Fruit fly (Drosophila melanogaster) whole organism, embryonic: ENCODE data around the gene CG2104.

Experiments used
- Adf1 ChIP-seq: fragments of 200-800 bp; sonication (Bioruptor generic); IDR thresholded peaks from 2 replicates; pipeline ENCODE4 v1.3.6; 2022; ENCODE audit warnings: missing biosample characterization, missing genetic modification characterization
- Atf3 ChIP-seq: fragments of 200-800 bp; sonication (Bioruptor generic); optimal IDR thresholded peaks from 3 replicates; lab custom pipeline; 2016; ENCODE audit warnings: missing biosample characterization, missing genetic modification characterization
- BtbVII ChIP-seq: fragments of 200-800 bp; sonication (Bioruptor generic); optimal IDR thresholded peaks from 3 replicates; lab custom pipeline; 2017; ENCODE audit warnings: missing biosample characterization, mild to moderate bottlenecking, missing genetic modification characterization
- CG10209 ChIP-seq: fragments of 200-800 bp; sonication (Bioruptor generic); optimal IDR thresholded peaks from 3 replicates; lab custom pipeline; 2017; ENCODE audit warnings: missing biosample characterization, mild to moderate bottlenecking, missing genetic modification characterization, missing genetic modification reagents
- CG10274 ChIP-seq: fragments of 200-800 bp; sonication (Bioruptor generic); optimal IDR thresholded peaks from 3 replicates; lab custom pipeline; 2017; ENCODE audit warnings: missing biosample characterization, mild to moderate bottlenecking, missing genetic modification characterization
- CG10462 ChIP-seq: fragments of 200-800 bp; sonication (Bioruptor generic); optimal IDR thresholded peaks from 2 replicates; lab custom pipeline; 2016; ENCODE audit warnings: missing biosample characterization, missing genetic modification characterization
- CG10565 ChIP-seq: fragments of 200-800 bp; sonication (Bioruptor generic); optimal IDR thresholded peaks from 3 replicates; lab custom pipeline; 2016; ENCODE audit warnings: missing biosample characterization, mild to moderate bottlenecking, missing genetic modification characterization
- CG11085 ChIP-seq: fragments of 200-800 bp; sonication (Bioruptor generic); IDR thresholded peaks from 2 replicates; pipeline ENCODE4 v1.3.6; 2022; ENCODE audit warnings: missing biosample characterization, missing genetic modification characterization
- CG11398 ChIP-seq: fragments of 200-800 bp; sonication (Bioruptor generic); optimal IDR thresholded peaks from 2 replicates; lab custom pipeline; 2016; ENCODE audit warnings: missing biosample characterization, missing genetic modification characterization
- CG13424 ChIP-seq: fragments of 200-800 bp; sonication (Bioruptor generic); optimal IDR thresholded peaks from 2 replicates; lab custom pipeline; 2019; ENCODE audit warnings: missing biosample characterization, mild to moderate bottlenecking, missing genetic modification characterization, moderate library complexity
- CG15514 ChIP-seq: fragments of 200-800 bp; sonication (Bioruptor generic); optimal IDR thresholded peaks from 3 replicates; lab custom pipeline; 2017; ENCODE audit warnings: missing biosample characterization, missing genetic modification characterization, mild to moderate bottlenecking, moderate library complexity, missing genetic modification reagents
- CG17328 ChIP-seq: fragments of 200-800 bp; sonication (Bioruptor generic); IDR thresholded peaks from 2 replicates; pipeline ENCODE4 v1.3.6; 2022; ENCODE audit warnings: missing biosample characterization, missing genetic modification characterization
- CG17361 ChIP-seq: fragments of 200-800 bp; sonication (Bioruptor generic); IDR thresholded peaks from 3 replicates; pipeline ENCODE4 v1.3.6; 2022; ENCODE audit warnings: missing biosample characterization, missing genetic modification characterization
- CG2202 ChIP-seq: fragments of 200-800 bp; sonication (Bioruptor generic); optimal IDR thresholded peaks from 2 replicates; lab custom pipeline; 2018; ENCODE audit warnings: missing biosample characterization, mild to moderate bottlenecking, missing genetic modification characterization
- CG30020 ChIP-seq: fragments of 200-800 bp; optimal IDR thresholded peaks from 2 replicates; lab custom pipeline; 2019; ENCODE audit warnings: missing biosample characterization, mild to moderate bottlenecking, missing genetic modification characterization, moderate library complexity
- CG31365 ChIP-seq: fragments of 200-800 bp; sonication (Bioruptor generic); optimal IDR thresholded peaks from 2 replicates; lab custom pipeline; 2018; ENCODE audit warnings: missing biosample characterization, mild to moderate bottlenecking, missing genetic modification characterization
- CG32532 ChIP-seq: fragments of 200-800 bp; sonication (Bioruptor generic); IDR thresholded peaks from 2 replicates; pipeline ENCODE4 v1.3.6; 2022; ENCODE audit warnings: missing biosample characterization, missing genetic modification characterization
- CG34376 ChIP-seq: fragments of 200-800 bp; sonication (Bioruptor generic); optimal IDR thresholded peaks from 2 replicates; lab custom pipeline; 2018; ENCODE audit warnings: missing biosample characterization, mild to moderate bottlenecking, missing genetic modification characterization
- CG3838 ChIP-seq: fragments of 200-800 bp; sonication (Bioruptor generic); optimal IDR thresholded peaks from 3 replicates; lab custom pipeline; 2016; ENCODE audit warnings: missing biosample characterization, missing genetic modification characterization
- CG6654 ChIP-seq: fragments of 200-800 bp; sonication (Bioruptor generic); optimal IDR thresholded peaks from 2 replicates; lab custom pipeline; 2017; ENCODE audit warnings: missing biosample characterization, mild to moderate bottlenecking, missing genetic modification characterization
- CG6683 ChIP-seq: fragments of 200-800 bp; sonication (Bioruptor generic); optimal IDR thresholded peaks from 2 replicates; lab custom pipeline; 2017; ENCODE audit warnings: missing biosample characterization, mild to moderate bottlenecking, missing genetic modification characterization, missing genetic modification reagents
- CG6689 ChIP-seq: fragments of 200-800 bp; sonication (Bioruptor generic); IDR thresholded peaks from 2 replicates; pipeline ENCODE4 v1.3.6; 2022; ENCODE audit warnings: missing biosample characterization, missing genetic modification characterization
- CG6765 ChIP-seq: fragments of 200-800 bp; sonication (Bioruptor generic); optimal IDR thresholded peaks from 3 replicates; lab custom pipeline; 2017; ENCODE audit warnings: missing biosample characterization, mild to moderate bottlenecking, missing genetic modification characterization
- CG8290 ChIP-seq, 3 experiments: fragments of 200-800 bp; sonication (Bioruptor generic); optimal IDR thresholded peaks; 2 replicates each; lab custom pipeline; 2016 to 2019; ENCODE audit warnings: missing biosample characterization in 3 of 3, missing genetic modification characterization in 3 of 3, mild to moderate bottlenecking in 2 of 3, moderate library complexity in 1 of 3
- CG9817 ChIP-seq: fragments of 200-800 bp; sonication (Bioruptor generic); optimal IDR thresholded peaks from 2 replicates; lab custom pipeline; 2018; ENCODE audit warnings: missing biosample characterization, mild to moderate bottlenecking, missing genetic modification characterization, moderate library complexity
- Dll ChIP-seq: fragments of 200-800 bp; sonication (Bioruptor generic); IDR thresholded peaks from 4 replicates; pipeline ENCODE4 v1.3.6; 2022; ENCODE audit warnings: missing biosample characterization, missing genetic modification characterization; ENCODE audit not compliant: partially characterized antibody
- HHEX ChIP-seq: fragments of 200-800 bp; sonication (Bioruptor generic); optimal IDR thresholded peaks from 3 replicates; lab custom pipeline; 2017; ENCODE audit warnings: missing biosample characterization, mild to moderate bottlenecking, missing genetic modification characterization, missing genetic modification reagents
- HLH4C ChIP-seq: fragments of 200-800 bp; sonication (Bioruptor generic); IDR thresholded peaks from 3 replicates; pipeline ENCODE4 v1.3.6; 2022; ENCODE audit warnings: missing biosample characterization, missing genetic modification characterization; ENCODE audit not compliant: partially characterized antibody
- HLH54F ChIP-seq: fragments of 200-800 bp; sonication (Bioruptor generic); optimal IDR thresholded peaks from 3 replicates; lab custom pipeline; 2016; ENCODE audit warnings: missing biosample characterization, missing genetic modification characterization
- Hr3 ChIP-seq: fragments of 200-800 bp; sonication (Bioruptor generic); optimal IDR thresholded peaks from 3 replicates; lab custom pipeline; 2016; ENCODE audit warnings: missing biosample characterization, missing genetic modification characterization
- Lim3 ChIP-seq: fragments of 200-800 bp; sonication (Bioruptor generic); IDR thresholded peaks from 2 replicates; pipeline ENCODE4 v1.3.6; 2022; ENCODE audit warnings: missing biosample characterization, missing genetic modification characterization
- Mad ChIP-seq: fragments of 200-800 bp; sonication (Bioruptor generic); optimal IDR thresholded peaks from 2 replicates; lab custom pipeline; 2016; ENCODE audit warnings: missing biosample characterization, missing genetic modification characterization
- Opbp ChIP-seq: fragments of 200-800 bp; sonication (Bioruptor generic); IDR thresholded peaks from 3 replicates; pipeline ENCODE4 v1.3.6; 2022; ENCODE audit warnings: missing biosample characterization, missing genetic modification characterization; ENCODE audit not compliant: partially characterized antibody
- TFAM ChIP-seq: fragments of 200-800 bp; sonication (Bioruptor generic); optimal IDR thresholded peaks from 2 replicates; lab custom pipeline; 2017; ENCODE audit warnings: missing biosample characterization, missing genetic modification characterization, inconsistent platforms
- Vsx1 ChIP-seq: fragments of 200-800 bp; sonication (Bioruptor generic); optimal IDR thresholded peaks from 2 replicates; lab custom pipeline; 2017; ENCODE audit warnings: missing biosample characterization, mild to moderate bottlenecking, missing genetic modification characterization, missing genetic modification reagents
- Xrp1 ChIP-seq: fragments of 200-800 bp; sonication (Bioruptor generic); IDR thresholded peaks from 2 replicates; pipeline ENCODE4 v1.3.6; 2022; ENCODE audit warnings: missing biosample characterization, missing genetic modification characterization
- btn ChIP-seq: fragments of 200-800 bp; sonication (Bioruptor generic); optimal IDR thresholded peaks from 2 replicates; lab custom pipeline; 2016; ENCODE audit warnings: missing biosample characterization, missing genetic modification characterization
- dmrt99B ChIP-seq: fragments of 200-800 bp; sonication (Bioruptor generic); optimal IDR thresholded peaks from 2 replicates; lab custom pipeline; 2018; ENCODE audit warnings: missing biosample characterization, mild to moderate bottlenecking, missing genetic modification characterization, moderate library complexity
- ftz-f1 ChIP-seq: fragments of 200-800 bp; sonication (Bioruptor generic); optimal IDR thresholded peaks from 2 replicates; lab custom pipeline; 2016; ENCODE audit warnings: missing biosample characterization, missing genetic modification characterization
- grn ChIP-seq: fragments of 200-800 bp; sonication (Bioruptor generic); optimal IDR thresholded peaks from 3 replicates; lab custom pipeline; 2017; ENCODE audit warnings: missing biosample characterization, missing genetic modification characterization
- gro ChIP-seq: fragments of 200-800 bp; sonication (Bioruptor generic); optimal IDR thresholded peaks from 2 replicates; lab custom pipeline; 2016; ENCODE audit warnings: missing biosample characterization, missing genetic modification characterization
- gsb-n ChIP-seq: fragments of 200-800 bp; sonication (Bioruptor generic); optimal IDR thresholded peaks from 3 replicates; lab custom pipeline; 2018; ENCODE audit warnings: missing biosample characterization, mild to moderate bottlenecking, missing genetic modification characterization
- lola ChIP-seq, 3 experiments: fragments of >200 bp in 2 of 3; fragments of 200-800 bp in 1 of 3; sonication (Bioruptor generic) in 1 of 3; optimal IDR thresholded peaks; 2 replicates each; lab custom pipeline; 2017 to 2019; ENCODE audit warnings: missing biosample characterization in 3 of 3, missing genetic modification characterization in 3 of 3, mild to moderate bottlenecking in 1 of 3, moderate library complexity in 1 of 3
- phol ChIP-seq: fragments of 200-800 bp; sonication (Bioruptor generic); optimal IDR thresholded peaks from 3 replicates; lab custom pipeline; 2018; ENCODE audit warnings: missing biosample characterization, mild to moderate bottlenecking, missing genetic modification characterization, moderate library complexity
- pnt ChIP-seq: fragments of 200-800 bp; sonication (Bioruptor generic); optimal IDR thresholded peaks from 3 replicates; lab custom pipeline; 2016; ENCODE audit warnings: missing biosample characterization, missing genetic modification characterization
- sug ChIP-seq: fragments of 200-800 bp; optimal IDR thresholded peaks from 2 replicates; lab custom pipeline; 2019; ENCODE audit warnings: missing biosample characterization, mild to moderate bottlenecking, missing genetic modification characterization, moderate library complexity
- tap ChIP-seq: fragments of 200-800 bp; optimal IDR thresholded peaks from 3 replicates; lab custom pipeline; 2019; ENCODE audit warnings: missing biosample characterization, mild to moderate bottlenecking, missing genetic modification characterization, moderate library complexity
- wdn ChIP-seq: fragments of 200-800 bp; sonication (Bioruptor generic); IDR thresholded peaks from 2 replicates; pipeline ENCODE4 v1.3.6; 2022; ENCODE audit warnings: missing biosample characterization, missing genetic modification characterization
- zfh1 ChIP-seq: fragments of 200-800 bp; sonication (Bioruptor generic); IDR thresholded peaks from 3 replicates; pipeline ENCODE4 v1.3.6; 2022; ENCODE audit warnings: missing biosample characterization, missing genetic modification characterization

The CG2104 gene

dm6 chr3R:5672658-5673217 lies 20.3 kb downstream of the CG2104 start (continued):
- TF ChIP-seq sug (tag; lab: Kevin White, UChicago) = peak; percentile 98
- no peak for TF ChIP-seq dmrt99B (tag; lab: Kevin White, UChicago)
- TF ChIP-seq btn (GFP tag; lab: Kevin White, UChicago) = peak; percentile 57
- peak; percentile 74 for TF ChIP-seq CG8290 (GFP tag; optimal IDR thresholded peaks at IDR 0.05; lab: Kevin White, UChicago)
- TF ChIP-seq CG8290 (tag; optimal IDR thresholded peaks at IDR 0.05; lab: Kevin White, UChicago) = peak; percentile 87 to 92
- peak; percentile 94 for TF ChIP-seq CG34376
- TF ChIP-seq Mad = peak; percentile 77
- peak; percentile 73 for TF ChIP-seq Xrp1 (GFP tag; lab: Robert Waterston, UW)
- TF ChIP-seq CG17328 (GFP tag; lab: Robert Waterston, UW) = peak; percentile 57
- TF ChIP-seq CG6689 = peak; percentile 50
- peak; percentile 27 for TF ChIP-seq CG3838 (GFP tag; lab: Kevin White, UChicago)
- TF ChIP-seq HLH54F (GFP tag; lab: Kevin White, UChicago) = peak; percentile 19
- no peak for TF ChIP-seq Opbp (GFP tag; lab: Robert Waterston, UW)
- TF ChIP-seq CG32532 (GFP tag; lab: Robert Waterston, UW) = peak; percentile 35; the same call in 1 of the 2 replicates
- no peak for TF ChIP-seq CG10565 (GFP tag; lab: Kevin White, UChicago)
- peak; percentile 92 for TF ChIP-seq BtbVII
- TF ChIP-seq Adf1 = peak; percentile 49; the same call in 1 of the 2 replicates
- peak; percentile 64 for TF ChIP-seq tap
- peak in 1 of 3 experiments; percentile 44 for TF ChIP-seq lola (GFP tag; optimal IDR thresholded peaks at IDR 0.05; lab: Kevin White, UChicago)
- peak; percentile 88 for TF ChIP-seq Vsx1 (GFP tag; lab: Kevin White, UChicago)
- peak; percentile 71 for TF ChIP-seq ftz-f1 (GFP tag; lab: Kevin White, UChicago)
- TF ChIP-seq Lim3 (GFP tag; lab: Robert Waterston, UW) = no peak
- no peak for TF ChIP-seq Dll
- TF ChIP-seq CG10462 (GFP tag; lab: Kevin White, UChicago) = no peak
- no peak for TF ChIP-seq CG9817
- peak; percentile 86 for TF ChIP-seq CG11398 (GFP tag; lab: Kevin White, UChicago)
- peak; percentile 87 for TF ChIP-seq CG2202
- peak; percentile 11 for TF ChIP-seq Hr3 (GFP tag; lab: Kevin White, UChicago)
- peak; percentile 81 for TF ChIP-seq CG6683 (GFP tag; lab: Kevin White, UChicago)
- TF ChIP-seq CG6654 (GFP tag; lab: Kevin White, UChicago) = peak; percentile 25
- TF ChIP-seq CG13424 = peak; percentile 70
- TF ChIP-seq CG15514 (GFP tag; lab: Kevin White, UChicago) = peak; percentile 72
- TF ChIP-seq CG31365 (tag; lab: Kevin White, UChicago) = peak; percentile 87
- peak; percentile 25 for TF ChIP-seq TFAM (GFP tag; lab: Kevin White, UChicago)
- peak; percentile 73 for TF ChIP-seq grn (GFP tag; lab: Kevin White, UChicago)
- peak; percentile 21 for TF ChIP-seq CG30020 (tag; lab: Kevin White, UChicago)
- peak; percentile 48 for TF ChIP-seq CG10274 (GFP tag; lab: Kevin White, UChicago)
- peak; percentile 54 for TF ChIP-seq Atf3 (GFP tag; lab: Kevin White, UChicago)
- TF ChIP-seq gro (GFP tag; lab: Kevin White, UChicago) = peak; percentile 79
- peak; percentile 78 for TF ChIP-seq CG10209 (GFP tag; lab: Kevin White, UChicago)
- no peak for TF ChIP-seq CG11085 (GFP tag; lab: Robert Waterston, UW)
- TF ChIP-seq pnt = peak; percentile 18
- TF ChIP-seq HHEX (GFP tag; lab: Kevin White, UChicago) = peak; percentile 89
- TF ChIP-seq phol (tag; lab: Kevin White, UChicago) = no peak
- TF ChIP-seq zfh1 = no peak
- TF ChIP-seq HLH4C (GFP tag; lab: Robert Waterston, UW) = no peak
- TF ChIP-seq CG17361 = peak; percentile 63; the same call in 2 of the 3 replicates
- peak; percentile 84 for TF ChIP-seq gsb-n
- TF ChIP-seq wdn (GFP tag; lab: Robert Waterston, UW) = 0 out of 2 replicates have a peak, but pooled peaks have one; percentile 24
- TF ChIP-seq CG6765 (GFP tag; lab: Kevin White, UChicago) = peak; percentile 54
